Worm (Caenorhabditis elegans) whole organism, early embryonic: ENCODE data around the gene bli-1.

Experiments used
- aly-1 ChIP-seq: sonication (generic microtip); optimal IDR thresholded peaks from 2 replicates; lab custom pipeline; 2016; ENCODE audit warnings: missing genetic modification characterization, missing compliant biosample characterization
- ama-1 ChIP-seq: fragments of 150-350 bp; optimal IDR thresholded peaks from 2 replicates; lab custom pipeline; 2014
- ceh-36 ChIP-seq: sonication (generic microtip); optimal IDR thresholded peaks from 2 replicates; lab custom pipeline; 2016; ENCODE audit warnings: missing genetic modification characterization, inconsistent platforms, missing compliant biosample characterization
- ets-7 ChIP-seq: sonication (generic microtip); optimal IDR thresholded peaks from 2 replicates; lab custom pipeline; 2016; ENCODE audit warnings: missing genotype, missing genetic modification characterization, missing compliant biosample characterization
- flt-1 ChIP-seq: fragments of 200-800 bp; sonication (Bioruptor generic); IDR thresholded peaks from 2 replicates; pipeline ENCODE4 v1.3.6; 2022; ENCODE audit warnings: missing genetic modification characterization, missing compliant biosample characterization
- hmbx-1 ChIP-seq: sonication (generic microtip); optimal IDR thresholded peaks from 2 replicates; lab custom pipeline; 2016; ENCODE audit warnings: mild to moderate bottlenecking, missing genetic modification characterization, missing compliant biosample characterization
- hmg-4 ChIP-seq: fragments of 200-800 bp; sonication (Bioruptor generic); optimal IDR thresholded peaks from 2 replicates; lab custom pipeline; 2018; ENCODE audit warnings: mild to moderate bottlenecking, missing genetic modification characterization, missing compliant biosample characterization
- scrt-1 ChIP-seq: fragments of 200-800 bp; sonication (Bioruptor generic); IDR thresholded peaks from 2 replicates; pipeline ENCODE4 v1.3.6; 2022; ENCODE audit warnings: missing genetic modification characterization, missing compliant biosample characterization
- sea-1 ChIP-seq: fragments of 200-800 bp; sonication (Bioruptor generic); conservative IDR thresholded peaks from 2 replicates; pipeline ENCODE4 v1.3.6; 2022; ENCODE audit warnings: missing genetic modification characterization, missing compliant biosample characterization

DNA sequence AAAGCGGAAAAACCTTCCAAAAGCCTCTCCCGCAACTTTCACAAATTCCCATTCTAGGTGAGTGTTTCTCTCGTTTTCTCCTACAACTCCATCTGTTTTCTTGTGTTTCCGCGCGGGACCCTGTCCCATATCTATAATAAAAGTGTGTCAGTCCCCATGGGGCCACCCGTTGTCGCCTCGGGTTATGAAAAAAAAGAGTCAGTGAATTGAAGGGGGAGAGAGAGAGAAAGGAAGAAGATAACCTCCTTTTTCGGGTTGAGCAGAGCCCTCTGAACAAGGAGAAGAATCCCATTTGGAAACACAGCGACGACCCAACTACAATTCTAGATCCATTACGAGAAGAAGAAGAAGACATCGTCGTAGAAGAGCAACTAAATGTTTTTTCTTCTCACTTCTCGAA is 8.4 kb downstream of the bli-1 start, which contains the start of gene C09G5.13:
- TF ChIP-seq ets-7 (tag; lab: Kevin White, UChicago) (no peak), sea-1 (GFP tag; lab: Robert Waterston, UW) (no peak), hmbx-1 (no peak), flt-1 (GFP tag; lab: Robert Waterston, UW) (no peak), ama-1 (lab: Kevin White, UChicago) (no peak), ceh-36 (no peak), scrt-1 (GFP tag; lab: Robert Waterston, UW) (no peak), aly-1 (tag; lab: Kevin White, UChicago) (no peak), hmg-4 (GFP tag; lab: Kevin White, UChicago) (no peak)
